Worm (Caenorhabditis elegans) whole organism, L2 larva: ENCODE data around the gene ldh-1.

ENCODE experiments used
- ceh-16 ChIP-seq: fragments of 150-350 bp; optimal IDR thresholded peaks from 2 replicates; lab custom pipeline; 2014; ENCODE audit warnings: missing biosample characterization, missing genetic modification characterization
- elt-3 ChIP-seq: sonication (generic microtip); optimal IDR thresholded peaks from 2 replicates; lab custom pipeline; 2017; ENCODE audit warnings: missing biosample characterization, missing genetic modification characterization
- mdl-1 ChIP-seq, 2 experiments: fragments of 150-350 bp in 1 of 2; sonication (generic microtip) in 1 of 2; optimal IDR thresholded peaks; 2 replicates each; lab custom pipeline; 2017; ENCODE audit warnings: missing biosample characterization in 2 of 2, missing genetic modification characterization in 2 of 2
- nhr-23 ChIP-seq: fragments of 150-350 bp; optimal IDR thresholded peaks from 2 replicates; lab custom pipeline; 2014; ENCODE audit warnings: missing biosample characterization, missing genetic modification reagents, missing genetic modification characterization
- nhr-25 ChIP-seq: fragments of 150-350 bp; sonication (generic microtip); optimal IDR thresholded peaks from 3 replicates; lab custom pipeline; 2014; ENCODE audit warnings: missing biosample characterization, missing genetic modification characterization
- unc-62 ChIP-seq: fragments of 150-350 bp; optimal IDR thresholded peaks from 2 replicates; lab custom pipeline; 2014; ENCODE audit warnings: missing biosample characterization, missing genetic modification reagents, missing genetic modification characterization

- no peak for TF ChIP-seq ceh-16 (tag; lab: Kevin White, UChicago)
- TF ChIP-seq mdl-1 (tag; optimal IDR thresholded peaks at IDR 0.05; lab: Kevin White, UChicago): no peak
- TF ChIP-seq unc-62 (GFP tag; lab: Kevin White, UChicago): no peak
- TF ChIP-seq elt-3 (tag; lab: Kevin White, UChicago): no peak
- no peak for TF ChIP-seq nhr-23
- TF ChIP-seq nhr-25: no peak
Measured at ce11 chrII:11719533-11719932, 4.5 kb upstream of the ldh-1 start.
